Fruit fly (Drosophila melanogaster): ENCODE measurements around the gene CG42331.

dm6 chr3R:24829887-24830351, 57.9 kb downstream of the CG42331 start, which contains the start of the genes Kaz and CG43273:
- no peak for TF ChIP-seq usp (GFP tag; optimal IDR thresholded peaks at IDR 0.05)
- TF ChIP-seq EcR (GFP tag; optimal IDR thresholded peaks at IDR 0.05), result no peak
- no peak for TF ChIP-seq pan (optimal IDR thresholded peaks at IDR 0.05)
- no peak for TF ChIP-seq CG8478 (optimal IDR thresholded peaks at IDR 0.05)
- TF ChIP-seq psq (optimal IDR thresholded peaks at IDR 0.05), result no peak
